Worm (Caenorhabditis elegans) whole organism, L1 larva: Measurements from ENCODE around the gene dlc-3.

Experiments
- blmp-1 ChIP-seq: fragments of 150-350 bp; optimal IDR thresholded peaks from 2 replicates; lab custom pipeline; 2014; ENCODE audit warnings: missing biosample characterization, missing genetic modification characterization
- ceh-88 ChIP-seq: fragments of 200-800 bp; sonication (Bioruptor generic); IDR thresholded peaks from 2 replicates; pipeline ENCODE4 v1.3.6; 2022; ENCODE audit warnings: missing genetic modification characterization, missing compliant biosample characterization
- lsy-2 ChIP-seq, 2 experiments: fragments of 150-350 bp; optimal IDR thresholded peaks; 2 replicates each; lab custom pipeline; 2014; ENCODE audit warnings: missing biosample characterization in 2 of 2, missing genetic modification characterization in 2 of 2
- mep-1 ChIP-seq: fragments of 150-350 bp; optimal IDR thresholded peaks from 2 replicates; lab custom pipeline; 2014; ENCODE audit warnings: missing biosample characterization, missing genetic modification characterization
- nhr-12 ChIP-seq: sonication (generic microtip); optimal IDR thresholded peaks from 2 replicates; lab custom pipeline; 2017; ENCODE audit warnings: missing biosample characterization, missing genetic modification characterization
- nhr-77 ChIP-seq: fragments of 150-350 bp; optimal IDR thresholded peaks from 2 replicates; lab custom pipeline; 2014; ENCODE audit warnings: missing biosample characterization, missing genetic modification characterization
- snpc-4 ChIP-seq: fragments of 150-350 bp; optimal IDR thresholded peaks from 2 replicates; lab custom pipeline; 2014; ENCODE audit warnings: missing biosample characterization, missing genetic modification characterization
- swsn-7 ChIP-seq: sonication (generic microtip); optimal IDR thresholded peaks from 2 replicates; lab custom pipeline; 2016; ENCODE audit warnings: missing genetic modification characterization, missing compliant biosample characterization
- zag-1 ChIP-seq: fragments of 150-350 bp; optimal IDR thresholded peaks from 2 replicates; lab custom pipeline; 2014; ENCODE audit warnings: missing biosample characterization, missing genetic modification characterization
- ztf-11 ChIP-seq, 2 experiments: sonication (generic microtip); optimal IDR thresholded peaks; 2 replicates each; lab custom pipeline; 2016 to 2017; ENCODE audit warnings: missing genetic modification characterization in 2 of 2, missing biosample characterization in 1 of 2, missing compliant biosample characterization in 1 of 2

ce11 chrIV:16397845-16398607 is 34.0 kb upstream of the dlc-3 start:
- peak; percentile 26 for TF ChIP-seq blmp-1 (tag; lab: Kevin White, UChicago)
- no peak for TF ChIP-seq nhr-77
- no peak for TF ChIP-seq ztf-11 (tag; optimal IDR thresholded peaks at IDR 0.05; lab: Kevin White, UChicago)
- TF ChIP-seq snpc-4 (tag; lab: Kevin White, UChicago) = no peak
- no peak for TF ChIP-seq ceh-88 (GFP tag; lab: Robert Waterston, UW)
- TF ChIP-seq swsn-7 = no peak
- no peak for TF ChIP-seq zag-1
- no peak for TF ChIP-seq mep-1
- no peak for TF ChIP-seq nhr-12 (tag; lab: Kevin White, UChicago)
- TF ChIP-seq lsy-2 (tag; optimal IDR thresholded peaks at IDR 0.05; lab: Kevin White, UChicago) = no peak
